Fruit fly (Drosophila melanogaster): Measurements from ENCODE around the gene CG11768.

DNA sequence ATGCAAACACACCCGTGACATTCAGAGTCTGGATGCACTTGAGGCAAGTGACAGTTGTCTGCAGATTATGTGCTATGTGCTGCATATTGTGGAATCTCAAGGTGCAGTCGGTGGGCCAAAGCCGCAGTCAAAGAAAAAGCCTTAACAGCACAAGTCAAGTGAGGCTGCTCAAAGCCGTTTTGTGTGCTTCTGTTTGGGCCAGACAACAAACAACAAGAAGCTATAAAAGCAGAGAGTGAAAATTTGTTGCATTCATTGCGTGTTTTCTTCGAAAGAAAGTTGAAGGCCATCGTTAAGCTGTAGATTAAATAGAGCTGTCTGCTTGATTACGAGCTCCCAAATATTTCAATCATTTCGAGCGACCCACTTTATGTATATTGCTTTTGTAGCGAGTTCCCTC is 26.1 kb downstream of the CG11768 start:
- no peak for TF ChIP-seq dsf (GFP tag; optimal IDR thresholded peaks at IDR 0.05; ENCODE audit: borderline replicate concordance)
- TF ChIP-seq OdsH (GFP tag; optimal IDR thresholded peaks at IDR 0.05) = no peak
- no peak for TF ChIP-seq h (GFP tag; optimal IDR thresholded peaks at IDR 0.05)
- TF ChIP-seq psq (GFP tag; optimal IDR thresholded peaks at IDR 0.05) = no peak
- TF ChIP-seq lola (GFP tag; optimal IDR thresholded peaks at IDR 0.05) = no peak
- TF ChIP-seq CG32264 (GFP tag; optimal IDR thresholded peaks at IDR 0.05) = no peak
- TF ChIP-seq rgr (GFP tag; optimal IDR thresholded peaks at IDR 0.05) = no peak

Measured in whole organism, wandering third instar larva.